Worm (Caenorhabditis elegans) whole organism, L2 larva: ENCODE results near the gene grl-25.

Source experiments
- F13H6.1 ChIP-seq: sonication (generic microtip); optimal IDR thresholded peaks from 2 replicates; lab custom pipeline; 2016; ENCODE audit warnings: missing genetic modification characterization, missing compliant biosample characterization
- lin-39 ChIP-seq: fragments of 150-350 bp; optimal IDR thresholded peaks from 2 replicates; lab custom pipeline; 2014; ENCODE audit warnings: missing biosample characterization, missing genetic modification reagents, missing genetic modification characterization
- mdl-1 ChIP-seq, 2 experiments: fragments of 150-350 bp in 1 of 2; sonication (generic microtip) in 1 of 2; optimal IDR thresholded peaks; 2 replicates each; lab custom pipeline; 2017; ENCODE audit warnings: missing biosample characterization in 2 of 2, missing genetic modification characterization in 2 of 2
- zag-1 ChIP-seq: fragments of 150-350 bp; optimal IDR thresholded peaks from 2 replicates; lab custom pipeline; 2014; ENCODE audit warnings: missing biosample characterization, missing genetic modification characterization
- ztf-4 ChIP-seq: fragments of 150-350 bp; optimal IDR thresholded peaks from 2 replicates; lab custom pipeline; 2014; ENCODE audit warnings: missing biosample characterization, missing genetic modification characterization

DNA sequence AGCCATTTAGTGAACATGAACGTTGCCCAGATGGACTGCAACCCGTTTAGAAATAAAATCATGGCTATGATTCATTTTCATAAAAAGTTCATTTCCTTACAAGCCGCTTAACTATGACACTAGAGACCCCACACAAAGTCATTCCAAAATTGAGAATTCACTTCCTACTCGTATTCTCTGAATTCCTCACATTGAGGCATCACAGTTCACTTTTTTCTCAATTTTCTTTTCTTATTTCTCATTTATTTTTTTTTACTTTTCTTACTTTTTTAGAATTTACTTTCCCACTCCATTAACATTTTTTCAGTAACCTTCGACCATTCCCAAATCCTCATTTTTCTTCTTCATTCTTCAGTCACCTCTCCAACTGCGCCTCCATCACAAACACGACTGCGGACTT is 17.7 kb upstream of the grl-25 start, which contains the start of gene dhrr-1:
- TF ChIP-seq lin-39 (no peak), mdl-1 (tag; optimal IDR thresholded peaks at IDR 0.05; lab: Kevin White, UChicago) (no peak), zag-1 (tag; lab: Kevin White, UChicago) (no peak), ztf-4 (tag; lab: Kevin White, UChicago) (no peak), F13H6.1 (tag; lab: Kevin White, UChicago) (no peak)
